Fruit fly (Drosophila melanogaster): ENCODE measurements around the gene ppk17.

dm6 chr2L:16793970-16794369 is 33.6 kb upstream of the ppk17 start, which contains the start of gene Ugt37C2:
- no peak for TF ChIP-seq cic (GFP tag; optimal IDR thresholded peaks at IDR 0.05)
- TF ChIP-seq bab1 (GFP tag; optimal IDR thresholded peaks at IDR 0.05) = no peak
- TF ChIP-seq Clk (GFP tag; optimal IDR thresholded peaks at IDR 0.05) = no peak
- no peak for TF ChIP-seq CG7101 (tag; optimal IDR thresholded peaks at IDR 0.05)
- no peak for TF ChIP-seq cnc (optimal IDR thresholded peaks at IDR 0.05)
- TF ChIP-seq tj (GFP tag; optimal IDR thresholded peaks at IDR 0.05) = no peak
- TF ChIP-seq CG11617 (GFP tag; optimal IDR thresholded peaks at IDR 0.05) = no peak
- no peak for TF ChIP-seq Mnt (GFP tag; optimal IDR thresholded peaks at IDR 0.05)

Measured in whole organism, adult.